Worm (Caenorhabditis elegans) whole organism, L1 larva: ENCODE data around the gene bar-1.
A peak's percentile ranks its signal among the peaks of the same experiment; 100 is the strongest.

Source experiments
- C04F5.9 ChIP-seq: sonication (generic microtip); optimal IDR thresholded peaks from 2 replicates; lab custom pipeline; 2016; ENCODE audit warnings: missing genetic modification characterization, missing compliant biosample characterization
- C16A3.4 ChIP-seq: fragments of 150-350 bp; optimal IDR thresholded peaks from 2 replicates; lab custom pipeline; 2014; ENCODE audit warnings: missing biosample characterization, missing genetic modification characterization
- C34B4.2 ChIP-seq: sonication (generic microtip); optimal IDR thresholded peaks from 2 replicates; lab custom pipeline; 2017; ENCODE audit warnings: mild to moderate bottlenecking, missing genetic modification characterization, missing compliant biosample characterization
- F16B12.6 ChIP-seq: fragments of 150-350 bp; optimal IDR thresholded peaks from 2 replicates; lab custom pipeline; 2014; ENCODE audit warnings: missing biosample characterization, missing genetic modification characterization
- aha-1 ChIP-seq: fragments of 150-350 bp; optimal IDR thresholded peaks from 2 replicates; lab custom pipeline; 2014; ENCODE audit warnings: missing biosample characterization, missing genetic modification characterization
- alr-1 ChIP-seq: fragments of 200-800 bp; sonication (Bioruptor generic); optimal IDR thresholded peaks from 2 replicates; lab custom pipeline; 2018; ENCODE audit warnings: borderline replicate concordance, mild to moderate bottlenecking, missing genetic modification characterization, missing compliant biosample characterization
- aly-2 ChIP-seq: fragments of 150-350 bp; optimal IDR thresholded peaks from 2 replicates; lab custom pipeline; 2014; ENCODE audit warnings: missing biosample characterization, missing genetic modification characterization
- ceh-82 ChIP-seq, 3 experiments: fragments of 150-350 bp in 1 of 3; sonication (generic microtip) in 2 of 3; optimal IDR thresholded peaks; 2 replicates each; lab custom pipeline; 2014 to 2017; ENCODE audit warnings: missing biosample characterization in 3 of 3, missing genetic modification characterization in 3 of 3
- ces-1 ChIP-seq: fragments of 150-350 bp; optimal IDR thresholded peaks from 2 replicates; lab custom pipeline; 2014; ENCODE audit warnings: missing biosample characterization, missing genetic modification reagents, missing genetic modification characterization
- dsc-1 ChIP-seq: sonication (generic microtip); optimal IDR thresholded peaks from 2 replicates; lab custom pipeline; 2016; ENCODE audit warnings: mild to moderate bottlenecking, missing genetic modification characterization, missing compliant biosample characterization
- egl-13 ChIP-seq: sonication (generic microtip); optimal IDR thresholded peaks from 2 replicates; lab custom pipeline; 2016; ENCODE audit warnings: missing genotype, missing genetic modification reagents, missing genetic modification characterization, missing compliant biosample characterization
- egl-27 ChIP-seq, 2 experiments: fragments of 150-350 bp in 1 of 2; sonication (generic microtip); optimal IDR thresholded peaks; 3 replicates each; lab custom pipeline; 2017 to 2018; ENCODE audit warnings: missing biosample characterization in 2 of 2, missing genetic modification characterization in 2 of 2, missing genetic modification reagents in 2 of 2
- elt-2 ChIP-seq: sonication (generic microtip); optimal IDR thresholded peaks from 2 replicates; lab custom pipeline; 2016; ENCODE audit warnings: missing genetic modification characterization, mild to moderate bottlenecking, inconsistent platforms, missing compliant biosample characterization, missing genetic modification reagents
- elt-3 ChIP-seq, 6 experiments: fragments of 150-350 bp in 1 of 6; sonication (generic microtip); optimal IDR thresholded peaks; 2 replicates each; lab custom pipeline; 2017 to 2018; ENCODE audit warnings: missing biosample characterization in 6 of 6, missing genetic modification characterization in 6 of 6, inconsistent platforms in 1 of 6
- ets-5 ChIP-seq: fragments of 200-800 bp; sonication (Bioruptor generic); IDR thresholded peaks from 2 replicates; pipeline ENCODE4 v1.3.6; 2022; ENCODE audit warnings: missing genetic modification characterization, missing compliant biosample characterization
- fkh-4 ChIP-seq: sonication (generic microtip); optimal IDR thresholded peaks from 2 replicates; lab custom pipeline; 2016; ENCODE audit warnings: missing compliant biosample characterization, missing genetic modification characterization, borderline replicate concordance
- hlh-4 ChIP-seq: sonication (generic microtip); optimal IDR thresholded peaks from 2 replicates; lab custom pipeline; 2016; ENCODE audit warnings: mild to moderate bottlenecking, missing genetic modification characterization, missing compliant biosample characterization
- hpl-2 ChIP-seq: fragments of 150-350 bp; optimal IDR thresholded peaks from 2 replicates; lab custom pipeline; 2014; ENCODE audit warnings: missing biosample characterization, missing genetic modification reagents, missing genetic modification characterization
- isw-1 ChIP-seq: fragments of 200-800 bp; sonication (Bioruptor generic); IDR thresholded peaks from 2 replicates; pipeline ENCODE4 v1.3.6; 2022; ENCODE audit warnings: missing genetic modification characterization, missing compliant biosample characterization
- lin-13 ChIP-seq: fragments of 150-350 bp; optimal IDR thresholded peaks from 2 replicates; lab custom pipeline; 2014; ENCODE audit warnings: missing biosample characterization, missing genetic modification reagents, missing genetic modification characterization
- lin-14 ChIP-seq: fragments of 200-800 bp; sonication (Bioruptor generic); optimal IDR thresholded peaks from 2 replicates; lab custom pipeline; 2018; ENCODE audit warnings: mild to moderate bottlenecking, missing genetic modification characterization, moderate library complexity, missing compliant biosample characterization
- lin-15B ChIP-seq: fragments of 150-350 bp; sonication (generic microtip); optimal IDR thresholded peaks from 3 replicates; lab custom pipeline; 2014; ENCODE audit warnings: missing biosample characterization, missing genetic modification characterization
- lin-35 ChIP-seq, 2 experiments: fragments of 150-350 bp; optimal IDR thresholded peaks; 2 replicates each; lab custom pipeline; 2014; ENCODE audit warnings: missing biosample characterization in 2 of 2, missing genetic modification characterization in 2 of 2, missing genetic modification reagents in 2 of 2
- lin-39 ChIP-seq: fragments of 150-350 bp; optimal IDR thresholded peaks from 2 replicates; lab custom pipeline; 2014; ENCODE audit warnings: missing biosample characterization, missing genetic modification reagents, missing genetic modification characterization
- lsy-2 ChIP-seq, 2 experiments: fragments of 150-350 bp; optimal IDR thresholded peaks; 2 replicates each; lab custom pipeline; 2014; ENCODE audit warnings: missing biosample characterization in 2 of 2, missing genetic modification characterization in 2 of 2
- mab-9 ChIP-seq: fragments of 200-800 bp; sonication (Bioruptor generic); IDR thresholded peaks from 2 replicates; pipeline ENCODE4 v1.3.6; 2022; ENCODE audit warnings: missing genetic modification reagents, missing genetic modification characterization, missing compliant biosample characterization
- mdl-1 ChIP-seq, 2 experiments: fragments of 150-350 bp; optimal IDR thresholded peaks; 2 replicates each; lab custom pipeline; 2014 to 2017; ENCODE audit warnings: missing biosample characterization in 2 of 2, missing genetic modification characterization in 2 of 2, inconsistent platforms in 1 of 2
- mef-2 ChIP-seq: fragments of 150-350 bp; optimal IDR thresholded peaks from 2 replicates; lab custom pipeline; 2014; ENCODE audit warnings: missing biosample characterization, missing genetic modification characterization
- nhr-20 ChIP-seq: sonication (generic microtip); optimal IDR thresholded peaks from 2 replicates; lab custom pipeline; 2016; ENCODE audit warnings: mild to moderate bottlenecking, missing genetic modification characterization, missing compliant biosample characterization
- nhr-84 ChIP-seq: sonication (generic microtip); optimal IDR thresholded peaks from 2 replicates; lab custom pipeline; 2017; ENCODE audit warnings: missing biosample characterization, missing genetic modification characterization
- nhr-85 ChIP-seq: sonication (generic microtip); peaks from one replicate; lab custom pipeline; 2016; ENCODE audit warnings: missing genetic modification characterization, inconsistent platforms, missing compliant biosample characterization
- pag-3 ChIP-seq: sonication (generic microtip); optimal IDR thresholded peaks from 2 replicates; lab custom pipeline; 2017; ENCODE audit warnings: missing genetic modification characterization, mild to moderate bottlenecking, missing compliant biosample characterization, antibody characterized with exemption, borderline replicate concordance; ENCODE audit not compliant: insufficient read depth
- pax-3 ChIP-seq: fragments of 200-800 bp; sonication (Bioruptor generic); optimal IDR thresholded peaks from 2 replicates; lab custom pipeline; 2018; ENCODE audit warnings: mild to moderate bottlenecking, missing genetic modification characterization, moderate library complexity, missing compliant biosample characterization
- pqm-1 ChIP-seq: sonication (generic microtip); optimal IDR thresholded peaks from 3 replicates; lab custom pipeline; 2017; ENCODE audit warnings: missing biosample characterization, missing genetic modification characterization
- skn-1 ChIP-seq: fragments of 150-350 bp; optimal IDR thresholded peaks from 2 replicates; lab custom pipeline; 2014; ENCODE audit warnings: missing biosample characterization, missing genetic modification characterization
- snu-23 ChIP-seq: sonication (generic microtip); optimal IDR thresholded peaks from 2 replicates; lab custom pipeline; 2016; ENCODE audit warnings: missing genetic modification characterization, missing compliant biosample characterization
- sox-4 ChIP-seq: sonication (generic microtip); optimal IDR thresholded peaks from 2 replicates; lab custom pipeline; 2016; ENCODE audit warnings: missing genetic modification characterization, missing compliant biosample characterization
- sptf-1 ChIP-seq: fragments of 150-350 bp; optimal IDR thresholded peaks from 2 replicates; lab custom pipeline; 2014; ENCODE audit warnings: missing biosample characterization, missing genetic modification characterization
- tlp-1 ChIP-seq: fragments of 150-350 bp; optimal IDR thresholded peaks from 2 replicates; lab custom pipeline; 2014; ENCODE audit warnings: missing biosample characterization, missing genetic modification characterization
- unc-130 ChIP-seq: fragments of 150-350 bp; optimal IDR thresholded peaks from 2 replicates; lab custom pipeline; 2017; ENCODE audit warnings: missing biosample characterization, missing genetic modification characterization, inconsistent platforms
- unc-98 ChIP-seq: fragments of 200-800 bp; sonication (Bioruptor generic); IDR thresholded peaks from 2 replicates; pipeline ENCODE4 v1.3.6; 2022; ENCODE audit warnings: missing genetic modification characterization, missing compliant biosample characterization
- vab-15 ChIP-seq: sonication (generic microtip); optimal IDR thresholded peaks from 2 replicates; lab custom pipeline; 2017; ENCODE audit warnings: missing genotype, mild to moderate bottlenecking, missing genetic modification characterization, missing compliant biosample characterization
- xbp-1 ChIP-seq: sonication (generic microtip); optimal IDR thresholded peaks from 2 replicates; lab custom pipeline; 2016; ENCODE audit warnings: missing genetic modification characterization, missing compliant biosample characterization
- zip-4 ChIP-seq: fragments of 200-800 bp; sonication (Bioruptor generic); optimal IDR thresholded peaks from 2 replicates; lab custom pipeline; 2018; ENCODE audit warnings: mild to moderate bottlenecking, missing genetic modification characterization, moderate library complexity, missing compliant biosample characterization
- ztf-4 ChIP-seq: fragments of 150-350 bp; optimal IDR thresholded peaks from 2 replicates; lab custom pipeline; 2014; ENCODE audit warnings: missing biosample characterization, missing genetic modification characterization

bar-1 gene

ce11 chrX:7193894-7194614 is 23.6 kb upstream of the bar-1 start, which contains the start of gene dnj-7 (continued):
- TF ChIP-seq F16B12.6, result peak; percentile 79
- peak; percentile 37 for TF ChIP-seq C16A3.4 (tag; lab: Kevin White, UChicago)
- peak; percentile 5 for TF ChIP-seq elt-2 (tag; lab: Kevin White, UChicago)
- peak; percentile 69 for TF ChIP-seq snu-23 (GFP tag; lab: Kevin White, UChicago)
- TF ChIP-seq sox-4, result peak; percentile 8

- TF ChIP-seq pqm-1 (tag; lab: Kevin White, UChicago), result no peak
- no peak for TF ChIP-seq dsc-1
- no peak for TF ChIP-seq sox-4
- no peak for TF ChIP-seq nhr-85 (tag; lab: Kevin White, UChicago)
- TF ChIP-seq lin-39, result no peak
- TF ChIP-seq snu-23 (GFP tag; lab: Kevin White, UChicago), result no peak
- no peak for TF ChIP-seq C34B4.2
- TF ChIP-seq pax-3 (tag; lab: Kevin White, UChicago), result no peak
- no peak for TF ChIP-seq hpl-2 (GFP tag; lab: Kevin White, UChicago)
- no peak for TF ChIP-seq mef-2
- TF ChIP-seq fkh-4 (tag; lab: Kevin White, UChicago), result no peak
- TF ChIP-seq hlh-4 (tag; lab: Kevin White, UChicago), result no peak
These were observed 21.5 kb upstream of the bar-1 start, which contains the start of gene C55B6.7 for ce11 chrX:7191882-7192281. C55B6.7 (minus strand) TSS chrX:7191982.

- TF ChIP-seq elt-3 (tag; optimal IDR thresholded peaks at IDR 0.05; lab: Kevin White, UChicago) (no peak), pax-3 (tag; lab: Kevin White, UChicago) (no peak), mdl-1 (tag; optimal IDR thresholded peaks at IDR 0.05; lab: Kevin White, UChicago) (no peak), nhr-20 (tag; lab: Kevin White, UChicago) (no peak), F16B12.6 (no peak), elt-2 (tag; lab: Kevin White, UChicago) (no peak), unc-130 (tag; lab: Kevin White, UChicago) (no peak), isw-1 (GFP tag; lab: Robert Waterston, UW) (no peak), xbp-1 (no peak), mef-2 (no peak), dsc-1 (no peak), vab-15 (tag; lab: Kevin White, UChicago) (no peak), zip-4 (GFP tag; lab: Kevin White, UChicago) (no peak), nhr-84 (tag; lab: Kevin White, UChicago) (no peak), lin-39 (no peak), alr-1 (tag; lab: Kevin White, UChicago) (no peak), ces-1 (no peak), sptf-1 (tag; lab: Kevin White, UChicago) (no peak), unc-98 (no peak)
These were observed 17.2 kb upstream of the bar-1 start, which contains the start of gene C55B6.4 for ce11 chrX:7187602-7188001. C55B6.4 (minus strand) TSS chrX:7187702.

- peak; percentile 29 for TF ChIP-seq mef-2
- TF ChIP-seq C16A3.4 (tag; lab: Kevin White, UChicago), result peak; percentile 97
- peak; percentile 55 for TF ChIP-seq vab-15 (tag; lab: Kevin White, UChicago)
- no peak for TF ChIP-seq ets-5 (GFP tag; lab: Robert Waterston, UW)
- peak; percentile 79 for TF ChIP-seq aly-2 (tag; lab: Kevin White, UChicago)
- peak; percentile 90 for TF ChIP-seq skn-1
- TF ChIP-seq mab-9 (GFP tag; lab: Robert Waterston, UW), result no peak
- TF ChIP-seq aha-1 (tag; lab: Kevin White, UChicago), result peak; percentile 7
- peak; percentile 96 for TF ChIP-seq snu-23 (GFP tag; lab: Kevin White, UChicago)
- peak; percentile 76 to 86 for TF ChIP-seq lsy-2 (tag; optimal IDR thresholded peaks at IDR 0.05; lab: Kevin White, UChicago)
- peak; percentile 14 for TF ChIP-seq egl-13 (tag; lab: Kevin White, UChicago)
- TF ChIP-seq elt-2 (tag; lab: Kevin White, UChicago), result peak; percentile 92
- TF ChIP-seq ces-1, result no peak
- TF ChIP-seq pag-3, result no peak
- no peak for TF ChIP-seq lin-15B (tag; lab: Kevin White, UChicago)
- peak; percentile 54 to 91 for TF ChIP-seq lin-35 (GFP tag; optimal IDR thresholded peaks at IDR 0.05; lab: Kevin White, UChicago)
- TF ChIP-seq tlp-1, result no peak
- peak; percentile 54 for TF ChIP-seq C04F5.9 (tag; lab: Kevin White, UChicago)
- TF ChIP-seq ceh-82 (tag; optimal IDR thresholded peaks at IDR 0.05; lab: Kevin White, UChicago), result peak; percentile 42 to 82 (median 71)
- TF ChIP-seq egl-27 (tag; optimal IDR thresholded peaks at IDR 0.05; lab: Kevin White, UChicago), result peak in 1 of 2 experiments; percentile 59
- TF ChIP-seq lin-13 (GFP tag; lab: Kevin White, UChicago), result peak; percentile 71
- TF ChIP-seq ztf-4 (tag; lab: Kevin White, UChicago), result peak; percentile 88
- TF ChIP-seq lin-14, result peak; percentile 83
- TF ChIP-seq mdl-1 (tag; optimal IDR thresholded peaks at IDR 0.05; lab: Kevin White, UChicago), result peak in 1 of 2 experiments; percentile 80
These were observed 11.2 kb upstream of the bar-1 start for ce11 chrX:7181627-7182026.
